Worm (Caenorhabditis elegans): ENCODE results near the gene tbc-11.

DNA sequence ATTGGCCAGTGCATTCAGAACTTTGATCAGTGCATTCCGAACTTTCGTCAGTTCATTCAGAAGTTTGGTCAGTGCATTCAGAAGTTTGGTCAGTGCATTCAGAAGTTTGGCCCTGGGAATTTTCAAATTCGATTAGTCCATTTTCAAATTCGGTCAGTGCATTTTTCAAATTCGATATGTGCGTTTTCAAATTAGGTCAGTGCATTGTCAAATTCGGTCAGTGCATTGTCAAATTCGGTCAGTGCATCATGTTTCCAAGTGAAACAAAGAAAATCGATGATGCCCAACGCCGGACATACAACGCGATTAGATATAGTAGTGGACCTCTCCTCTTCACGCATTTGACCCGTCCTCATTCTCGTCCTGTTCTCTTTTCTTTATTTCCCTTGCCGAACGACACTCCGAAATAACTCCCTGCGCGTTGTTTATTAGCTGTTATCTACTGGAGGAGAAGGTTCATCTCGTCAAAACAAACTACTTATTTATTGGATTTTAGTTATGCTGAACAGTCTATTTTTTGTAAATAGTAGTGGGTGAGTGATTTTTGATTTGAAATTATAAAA lies 29.8 kb downstream of the tbc-11 start, which contains the start of gene apm-3:
- TF ChIP-seq him-1 (tag; optimal IDR thresholded peaks at IDR 0.05) (no peak), W03F9.2 (tag; optimal IDR thresholded peaks at IDR 0.05) (peak; percentile 2)
